Worm (Caenorhabditis elegans): ENCODE data around the gene lys-6.

lys-6 gene

ce11 chrIV:11627847-11628246 is at the start of gene lys-6:
Gene lys-6, minus strand, starts transcription at chrIV:11627947.
- no peak for TF ChIP-seq unc-62 (GFP tag; optimal IDR thresholded peaks at IDR 0.05)

ce11 chrIV:11676054-11676453 is 48.3 kb upstream of the lys-6 start, which contains the start of gene inx-9:
Gene inx-9, plus strand, starts transcription at chrIV:11676354.
- no peak for TF ChIP-seq unc-62 (GFP tag; optimal IDR thresholded peaks at IDR 0.05)

- no peak for TF ChIP-seq unc-62 (GFP tag; optimal IDR thresholded peaks at IDR 0.05)
These were observed 45.8 kb upstream of the lys-6 start, which contains the start of gene inx-8 for ce11 chrIV:11673543-11673942. Gene inx-8, plus strand, starts transcription at chrIV:11673843.

ce11 chrIV:11668001-11668400 is 40.3 kb upstream of the lys-6 start, which contains the start of gene atg-4.2:
Gene atg-4.2, plus strand, starts transcription at chrIV:11668024.
- no peak for TF ChIP-seq unc-62 (GFP tag; optimal IDR thresholded peaks at IDR 0.05)

DNA sequence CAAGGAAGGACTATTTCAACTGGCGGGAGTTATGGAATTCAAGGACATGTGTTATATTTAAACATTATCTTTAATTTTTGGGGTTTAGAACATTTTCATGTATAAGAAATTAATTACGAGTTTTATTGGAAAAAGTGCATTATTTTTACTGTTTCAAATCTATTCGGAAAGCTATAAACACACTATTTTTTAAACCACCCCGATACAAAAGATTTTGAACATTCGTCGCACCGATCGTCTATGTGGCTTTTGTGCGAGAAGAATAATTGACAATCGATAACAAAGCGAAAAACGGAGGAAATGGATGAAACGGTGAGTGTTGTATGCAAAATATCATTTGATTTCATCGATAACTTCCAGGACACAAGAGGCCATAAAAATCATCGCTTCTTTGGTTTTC is 37.3 kb upstream of the lys-6 start, which contains the start of gene ZK809.9:
Gene ZK809.9, plus strand, starts transcription at position 301 of the 400 bp plus-strand sequence.
- no peak for TF ChIP-seq unc-62 (GFP tag; optimal IDR thresholded peaks at IDR 0.05)

ce11 chrIV:11659794-11660312 is 32.1 kb upstream of the lys-6 start, which contains the start of gene ZK792.1:
Gene ZK792.1, plus strand, starts transcription at chrIV:11659844.
- no peak for TF ChIP-seq unc-62 (GFP tag; optimal IDR thresholded peaks at IDR 0.05)

DNA sequence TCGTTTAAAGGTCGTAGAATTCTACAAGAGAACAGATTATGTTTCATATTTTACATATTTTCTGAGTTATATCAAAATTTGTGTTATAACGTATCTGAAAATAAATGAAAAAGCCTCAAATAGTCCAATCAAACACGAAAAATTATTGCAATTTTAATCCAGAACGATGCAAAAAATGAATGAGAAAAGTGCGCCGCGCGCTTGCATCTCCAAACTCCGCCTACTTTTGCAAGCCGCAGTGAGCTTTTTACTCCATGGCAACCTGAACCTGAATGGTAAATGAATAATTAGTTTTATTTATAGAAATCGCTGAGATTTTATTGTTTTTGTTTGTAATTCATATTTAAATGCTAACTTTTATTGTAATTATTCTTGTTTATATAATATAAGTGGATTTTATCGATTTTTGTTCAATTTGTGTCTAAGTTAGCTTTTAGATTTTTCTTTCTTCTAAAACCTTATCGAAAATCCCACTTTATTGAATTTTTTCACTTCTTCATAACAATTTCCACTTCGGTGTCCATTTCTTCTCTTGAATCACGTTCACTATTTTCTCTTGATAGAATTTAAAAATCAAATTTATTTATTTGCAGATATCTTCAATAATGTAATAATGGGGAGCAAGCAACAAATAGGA is 28.5 kb upstream of the lys-6 start, which contains the start of gene ZK809.5:
Gene ZK809.5, plus strand, starts transcription at position 587 of the 637 bp plus-strand sequence.
- no peak for TF ChIP-seq unc-62 (GFP tag; optimal IDR thresholded peaks at IDR 0.05)

DNA sequence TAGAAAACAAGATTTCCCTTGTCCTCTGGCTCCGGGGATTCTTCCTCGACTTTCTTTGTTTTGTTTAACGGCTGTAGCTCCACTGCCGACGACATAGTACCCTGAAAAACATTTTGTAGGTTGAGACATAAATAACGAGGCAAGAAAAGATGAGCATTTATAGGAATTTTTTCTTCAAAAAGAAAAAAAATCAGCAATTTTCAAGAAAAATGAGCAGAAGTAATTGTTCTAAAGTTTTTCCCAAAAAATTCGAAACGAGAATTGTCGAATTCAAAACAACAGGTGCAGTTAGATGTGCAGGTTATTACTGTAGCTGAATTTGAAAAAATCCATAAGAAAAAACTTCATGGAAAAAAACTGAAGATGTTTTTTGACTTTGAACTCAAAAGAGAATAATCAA is 27.6 kb upstream of the lys-6 start, which contains the start of gene ent-1:
Gene ent-1, minus strand, starts transcription at position 101 of the 400 bp plus-strand sequence.
- no peak for TF ChIP-seq unc-62 (GFP tag; optimal IDR thresholded peaks at IDR 0.05)

- TF ChIP-seq unc-62 (GFP tag; optimal IDR thresholded peaks at IDR 0.05): no peak
These were observed 24.3 kb upstream of the lys-6 start, which contains the start of the genes acl-3 and ndub-6 for ce11 chrIV:11651965-11652453. Gene acl-3, minus strand, starts transcription at chrIV:11652023. Gene ndub-6, plus strand, starts transcription at chrIV:11652403.

DNA sequence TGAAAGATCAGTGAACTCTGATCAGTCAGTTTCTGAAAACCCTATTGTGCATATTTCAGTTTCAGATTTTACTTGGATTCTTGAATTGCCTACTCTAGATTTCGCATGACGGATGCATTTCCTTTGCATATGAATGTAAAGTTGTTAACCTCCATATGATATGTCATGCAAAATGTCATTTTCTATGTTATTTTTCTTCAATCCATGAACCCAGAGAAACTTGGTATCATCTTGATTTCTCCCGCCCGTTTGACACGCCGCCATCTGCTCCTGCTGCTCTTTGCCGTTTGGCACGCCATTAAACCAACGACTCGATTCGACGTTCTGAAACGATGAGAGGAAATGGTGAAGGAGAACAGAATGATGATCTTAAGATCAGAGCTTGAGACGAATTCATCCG is 22.6 kb upstream of the lys-6 start:
- TF ChIP-seq unc-62 (GFP tag; optimal IDR thresholded peaks at IDR 0.05): no peak

DNA sequence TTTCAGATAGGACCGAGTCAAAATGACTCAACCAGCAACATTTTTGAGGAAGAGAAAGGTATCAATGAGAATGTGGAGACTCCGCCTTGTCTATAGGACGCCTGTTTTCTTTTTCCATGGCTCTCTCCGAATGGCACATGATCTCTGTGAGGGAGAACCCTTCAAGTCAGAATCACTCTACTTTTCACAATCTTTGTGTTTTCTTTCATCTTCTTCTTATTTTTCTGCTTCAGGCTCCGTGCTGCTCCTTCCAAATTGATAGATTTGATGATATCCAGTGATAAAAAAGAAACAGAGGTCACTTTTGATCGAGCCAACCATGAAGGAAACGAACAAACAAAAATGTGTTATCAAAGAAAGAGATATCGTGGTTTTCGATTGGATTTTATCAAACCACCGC is 21.3 kb upstream of the lys-6 start, which contains the start of gene ZK809.8:
Gene ZK809.8, minus strand, starts transcription at position 34 of the 400 bp plus-strand sequence.
- TF ChIP-seq unc-62 (GFP tag; optimal IDR thresholded peaks at IDR 0.05): no peak

- TF ChIP-seq unc-62 (GFP tag; optimal IDR thresholded peaks at IDR 0.05): no peak
These were observed 19.2 kb upstream of the lys-6 start for ce11 chrIV:11646908-11647307.

ce11 chrIV:11645354-11645753 is 17.6 kb upstream of the lys-6 start:
- no peak for TF ChIP-seq unc-62 (GFP tag; optimal IDR thresholded peaks at IDR 0.05)

DNA sequence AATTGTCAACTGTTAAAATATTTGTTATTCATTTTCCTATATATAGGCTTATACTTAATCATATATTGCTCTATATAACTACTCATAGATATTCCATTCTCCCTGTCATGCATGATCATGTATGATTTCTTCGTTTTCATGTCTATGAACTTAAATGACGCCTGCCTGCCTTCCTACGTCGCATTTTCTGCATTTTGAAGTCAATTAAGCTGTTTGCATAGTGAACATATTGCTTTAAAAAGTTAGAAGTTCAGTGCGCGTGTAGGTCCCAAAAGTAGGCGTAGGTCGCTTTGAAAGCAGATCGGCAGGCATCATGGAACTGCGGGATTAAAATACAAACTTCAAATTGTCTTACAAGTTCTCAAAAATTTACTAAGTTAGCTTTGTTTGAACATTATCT is 17.0 kb upstream of the lys-6 start:
- TF ChIP-seq unc-62 (GFP tag; optimal IDR thresholded peaks at IDR 0.05): no peak

DNA sequence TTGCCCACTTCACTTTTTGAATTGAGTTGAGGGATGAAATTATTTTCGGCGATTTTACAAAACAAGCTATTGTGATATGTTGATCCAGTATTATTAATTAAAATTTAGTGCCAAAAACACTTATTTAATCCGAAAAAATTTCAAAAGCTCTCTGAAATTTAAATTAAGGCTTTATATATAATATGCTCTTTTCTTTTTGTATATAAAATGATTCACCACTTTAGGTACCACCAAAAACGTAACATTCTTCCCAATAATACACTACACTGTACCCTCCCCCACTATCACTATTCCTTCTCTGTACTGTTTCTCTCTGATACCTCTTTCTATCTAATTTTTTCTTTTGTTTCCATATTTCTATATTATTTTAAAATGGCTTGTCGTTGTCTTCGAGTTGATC is 16.1 kb upstream of the lys-6 start, which contains the start of gene prx-2:
Gene prx-2, plus strand, starts transcription at position 301 of the 400 bp plus-strand sequence.
- TF ChIP-seq unc-62 (GFP tag; optimal IDR thresholded peaks at IDR 0.05): no peak

DNA sequence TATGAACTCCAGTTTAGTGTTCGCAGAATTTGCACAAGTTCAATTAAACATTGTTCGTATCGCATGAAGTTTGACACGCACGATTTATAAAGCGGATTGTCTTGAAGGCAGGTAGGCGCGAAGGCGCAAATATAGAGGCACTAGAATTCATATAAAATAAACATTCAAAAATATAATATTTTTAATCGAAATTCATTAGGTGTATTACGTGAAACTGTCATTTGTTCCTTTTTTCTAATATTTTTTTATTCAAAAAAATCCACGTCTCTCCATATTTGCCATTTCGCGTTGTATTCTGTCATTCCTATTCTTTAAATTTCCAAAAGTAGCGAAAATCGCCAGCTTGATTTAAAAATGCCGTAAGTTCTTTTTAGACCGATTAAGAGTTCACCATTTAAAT is 14.1 kb upstream of the lys-6 start, which contains the start of gene ZK809.1:
Gene ZK809.1, plus strand, starts transcription at position 301 of the 400 bp plus-strand sequence.
- no peak for TF ChIP-seq unc-62 (GFP tag; optimal IDR thresholded peaks at IDR 0.05)

ce11 chrIV:11640915-11641314 is 13.2 kb upstream of the lys-6 start, which contains the start of gene ttr-50:
Gene ttr-50, minus strand, starts transcription at chrIV:11641015.
- no peak for TF ChIP-seq unc-62 (GFP tag; optimal IDR thresholded peaks at IDR 0.05)

Measured in whole organism, dauer.